Fruit fly (Drosophila melanogaster): ENCODE data around the gene Brd.

The Brd gene

DNA sequence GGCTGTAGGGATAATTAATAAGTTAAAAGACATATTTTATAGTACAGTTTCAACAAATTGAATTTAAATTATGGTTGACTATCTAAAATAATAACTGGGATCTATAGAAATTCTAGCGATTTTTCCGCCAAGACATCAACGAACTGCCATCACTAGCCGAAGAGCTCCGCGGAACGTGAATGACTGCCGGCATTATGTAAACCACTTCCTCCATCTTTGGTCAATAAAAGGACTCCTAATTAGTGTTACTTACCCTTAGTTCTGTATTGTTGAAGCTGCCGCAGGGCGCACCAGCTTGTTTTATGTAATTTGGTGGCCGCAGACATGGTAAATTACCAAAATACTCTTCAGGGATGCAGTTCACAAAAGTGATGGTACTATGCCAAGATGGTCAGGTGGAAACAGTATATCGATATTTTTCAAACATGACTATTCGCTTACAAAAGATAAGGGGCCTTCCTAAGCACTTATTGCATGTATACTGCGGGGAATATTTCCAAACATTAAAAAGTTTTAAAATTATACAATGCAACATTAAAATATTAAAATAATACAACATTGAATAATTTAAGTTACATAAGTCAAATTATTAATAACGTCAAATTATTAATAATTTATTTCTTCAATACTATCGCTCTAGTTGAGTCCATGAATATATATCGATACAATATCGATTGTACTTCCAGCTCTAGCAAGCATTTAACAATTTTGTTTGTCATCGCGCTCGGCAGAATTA, 27.0 kb downstream of the Brd start, which contains the start of the genes mRpL39 and Prosbeta2 (continued):
- TF ChIP-seq tna (GFP tag; IDR thresholded peaks at IDR 0.05; ENCODE audit: partially characterized antibody) (peak; percentile 75), dm (GFP tag; optimal IDR thresholded peaks at IDR 0.05) (no peak), gfzf (GFP tag; optimal IDR thresholded peaks at IDR 0.05) (no peak), CG33557 (GFP tag; optimal IDR thresholded peaks at IDR 0.05) (no peak), Nf-YC (tag; optimal IDR thresholded peaks at IDR 0.05) (no peak), CG17186 (GFP tag; optimal IDR thresholded peaks at IDR 0.05) (no peak), vnd (GFP tag; IDR thresholded peaks at IDR 0.05; ENCODE audit: partially characterized antibody) (peak; percentile 98), Lpt (GFP tag; optimal IDR thresholded peaks at IDR 0.05) (no peak), CG31365 (tag; optimal IDR thresholded peaks at IDR 0.05) (no peak), ttk (GFP tag; IDR thresholded peaks at IDR 0.05) (peak; percentile 30; the same call in 1 of the 2 replicates), mirr (GFP tag; optimal IDR thresholded peaks at IDR 0.05) (no peak), sima (GFP tag; optimal IDR thresholded peaks at IDR 0.05) (no peak), Meics (GFP tag; optimal IDR thresholded peaks at IDR 0.05) (peak; percentile 16), ken (GFP tag; IDR thresholded peaks at IDR 0.05) (peak; percentile 30; the same call in 1 of the 3 replicates), ash1 (GFP tag; optimal IDR thresholded peaks at IDR 0.05) (no peak), Usf (GFP tag; optimal IDR thresholded peaks at IDR 0.05) (no peak), CG6813 (GFP tag; optimal IDR thresholded peaks at IDR 0.05) (no peak), unc-4 (GFP tag; IDR thresholded peaks at IDR 0.05; ENCODE audit: partially characterized antibody) (peak; percentile 95), lmd (GFP tag; IDR thresholded peaks at IDR 0.05) (peak; percentile 75), CG7963 (GFP tag; IDR thresholded peaks at IDR 0.05; ENCODE audit: partially characterized antibody) (peak; percentile 57; the same call in 2 of the 3 replicates), CG17385 (GFP tag; optimal IDR thresholded peaks at IDR 0.05) (no peak), hbn (GFP tag; IDR thresholded peaks at IDR 0.05; ENCODE audit: partially characterized antibody) (peak; percentile 92), mld (GFP tag; IDR thresholded peaks at IDR 0.05; ENCODE audit: partially characterized antibody) (peak; percentile 76), knrl (GFP tag; IDR thresholded peaks at IDR 0.05; ENCODE audit: partially characterized antibody) (peak; percentile 99), HmgD (GFP tag; optimal IDR thresholded peaks at IDR 0.05) (no peak), yki (optimal IDR thresholded peaks at IDR 0.05) (no peak), CG31388 (GFP tag; optimal IDR thresholded peaks at IDR 0.05) (peak; percentile 14), tll (GFP tag; optimal IDR thresholded peaks at IDR 0.05) (no peak), prd (optimal IDR thresholded peaks at IDR 0.05) (no peak), prd (GFP tag; IDR thresholded peaks at IDR 0.05) (peak; percentile 78), gem (tag; optimal IDR thresholded peaks at IDR 0.05) (peak; percentile 73), CG15514 (GFP tag; optimal IDR thresholded peaks at IDR 0.05) (peak; percentile 73), CG9932 (GFP tag; IDR thresholded peaks at IDR 0.05) (peak; percentile 74), BtbVII (GFP tag; optimal IDR thresholded peaks at IDR 0.05) (peak; percentile 20), CG32767 (GFP tag; IDR thresholded peaks at IDR 0.05) (0 out of 2 replicates have a peak, but pooled peaks have one; percentile 10), odd (GFP tag; optimal IDR thresholded peaks at IDR 0.05) (no peak), Hsf (GFP tag; optimal IDR thresholded peaks at IDR 0.05) (no peak), bigmax (GFP tag; optimal IDR thresholded peaks at IDR 0.05) (no peak), CG6854 (GFP tag; optimal IDR thresholded peaks at IDR 0.05) (no peak), CG14441 (GFP tag; IDR thresholded peaks at IDR 0.05) (peak; percentile 68), CG34224 (GFP tag; IDR thresholded peaks at IDR 0.05; ENCODE audit: partially characterized antibody) (peak; percentile 81), C15 (GFP tag; IDR thresholded peaks at IDR 0.05) (0 out of 3 replicates have a peak, but pooled peaks have one; percentile 27), lola (GFP tag; optimal IDR thresholded peaks at IDR 0.05) (no peak), Eip74EF (GFP tag; optimal IDR thresholded peaks at IDR 0.05) (no peak), ci (GFP tag; IDR thresholded peaks at IDR 0.05) (peak; percentile 10; the same call in 1 of the 3 replicates), CG7372 (GFP tag; IDR thresholded peaks at IDR 0.05) (peak; percentile 47), tap (tag; optimal IDR thresholded peaks at IDR 0.05) (peak; percentile 32), wdn (GFP tag; IDR thresholded peaks at IDR 0.05) (0 out of 2 replicates have a peak, but pooled peaks have one; percentile 41)
